Fruit fly (Drosophila melanogaster): ENCODE measurements around the gene RpS4.

Gene RpS4

DNA sequence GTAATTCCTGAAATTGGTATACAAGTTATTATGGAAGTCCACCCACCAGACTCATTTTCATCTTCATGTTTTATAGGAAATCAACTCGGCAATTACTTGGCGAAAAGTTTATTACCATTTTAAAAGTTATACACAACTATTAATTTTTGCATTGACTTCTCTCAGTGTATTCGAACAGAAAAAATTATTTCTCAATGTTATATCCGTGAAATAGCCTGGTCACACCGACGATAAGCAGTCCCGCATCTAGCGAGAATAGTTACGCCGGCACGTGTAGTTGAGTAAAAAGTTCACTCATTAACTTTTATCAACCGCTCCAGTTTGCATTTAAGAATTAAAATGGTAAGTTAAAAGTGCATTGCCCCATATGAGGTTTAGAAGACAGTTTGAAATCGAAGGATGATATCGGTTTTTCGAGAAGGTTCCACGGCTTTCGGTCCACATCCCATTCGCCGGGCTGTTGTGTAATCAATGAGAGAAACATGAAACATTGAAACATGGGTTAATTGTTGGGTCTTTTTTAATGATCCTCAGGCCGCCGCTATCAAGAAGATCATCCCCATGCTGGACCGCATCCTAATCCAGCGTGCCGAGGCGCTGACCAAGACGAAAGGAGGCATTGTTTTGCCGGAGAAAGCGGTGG is 25.6 kb upstream of the RpS4 start, which contains the start of gene CG11267 (continued):
- TF ChIP-seq crc (GFP tag; optimal IDR thresholded peaks at IDR 0.05) (peak; percentile 71), CG16779 (GFP tag; IDR thresholded peaks at IDR 0.05) (peak; percentile 82), CG10267 (tag; optimal IDR thresholded peaks at IDR 0.05) (peak; percentile 78), Sox100B (GFP tag; optimal IDR thresholded peaks at IDR 0.05) (peak; percentile 86), CG17359 (tag; optimal IDR thresholded peaks at IDR 0.05) (peak; percentile 90), H15 (GFP tag; IDR thresholded peaks at IDR 0.05) (peak; percentile 91), CG1602 (GFP tag; optimal IDR thresholded peaks at IDR 0.05) (peak; percentile 73), CG14441 (GFP tag; IDR thresholded peaks at IDR 0.05) (peak; percentile 94), fd3F (GFP tag; optimal IDR thresholded peaks at IDR 0.05) (peak; percentile 56), slp2 (GFP tag; optimal IDR thresholded peaks at IDR 0.05) (peak; percentile 67), CG17912 (GFP tag; optimal IDR thresholded peaks at IDR 0.05) (peak; percentile 51), Scr (GFP tag; IDR thresholded peaks at IDR 0.05; ENCODE audit: partially characterized antibody) (no peak), cwo (GFP tag; optimal IDR thresholded peaks at IDR 0.05) (peak; percentile 84), CG12299 (tag; optimal IDR thresholded peaks at IDR 0.05) (no peak), Ets65A (GFP tag) (peak; percentile 98), zf30C (GFP tag; optimal IDR thresholded peaks at IDR 0.05) (peak; percentile 94), CG10366 (GFP tag; IDR thresholded peaks at IDR 0.05) (peak; percentile 87), Bteb2 (GFP tag; optimal IDR thresholded peaks at IDR 0.05) (peak; percentile 70), CG4404 (GFP tag; IDR thresholded peaks at IDR 0.05) (peak; percentile 70), CG2678 (tag; optimal IDR thresholded peaks at IDR 0.05) (peak; percentile 92), CG33213 (GFP tag; optimal IDR thresholded peaks at IDR 0.05) (peak; percentile 75), Adf1 (GFP tag; IDR thresholded peaks at IDR 0.05) (no peak), Rx (GFP tag; IDR thresholded peaks at IDR 0.05) (peak; percentile 91), pzg (GFP tag; optimal IDR thresholded peaks at IDR 0.05) (peak; percentile 51), bsh (GFP tag; optimal IDR thresholded peaks at IDR 0.05) (peak; percentile 66 to 78), CG12769 (tag; optimal IDR thresholded peaks at IDR 0.05) (peak; percentile 83), CG13775 (GFP tag; optimal IDR thresholded peaks at IDR 0.05) (peak; percentile 69), CG14965 (GFP tag; optimal IDR thresholded peaks at IDR 0.05; ENCODE audit: borderline replicate concordance) (no peak), Lim3 (GFP tag; IDR thresholded peaks at IDR 0.05) (peak; percentile 85; the same call in 1 of the 2 replicates), CG4820 (GFP tag; optimal IDR thresholded peaks at IDR 0.05) (peak; percentile 85), CG12744 (GFP tag; optimal IDR thresholded peaks at IDR 0.05) (peak; percentile 79), aop (GFP tag; IDR thresholded peaks at IDR 0.05) (peak; percentile 85), sd (tag; optimal IDR thresholded peaks at IDR 0.05) (no peak), CG7556 (GFP tag; optimal IDR thresholded peaks at IDR 0.05) (peak; percentile 76), CG34376 (GFP tag; optimal IDR thresholded peaks at IDR 0.05) (peak; percentile 71), Bgb (GFP tag; IDR thresholded peaks at IDR 0.05; ENCODE audit: partially characterized antibody) (no peak), CG31224 (GFP tag; IDR thresholded peaks at IDR 0.05) (peak; percentile 87), Vsx1 (GFP tag; optimal IDR thresholded peaks at IDR 0.05) (peak; percentile 65), CG2116 (GFP tag; optimal IDR thresholded peaks at IDR 0.05) (peak; percentile 49), CG12942 (GFP tag; optimal IDR thresholded peaks at IDR 0.05) (peak; percentile 72), unpg (GFP tag; optimal IDR thresholded peaks at IDR 0.05) (peak; percentile 84), CG1792 (GFP tag; optimal IDR thresholded peaks at IDR 0.05) (peak; percentile 74), nmo (GFP tag; optimal IDR thresholded peaks at IDR 0.05) (peak; percentile 92), CG17385 (GFP tag; optimal IDR thresholded peaks at IDR 0.05) (peak; percentile 72), CG9876 (GFP tag; optimal IDR thresholded peaks at IDR 0.05) (peak; percentile 67)
